Worm (Caenorhabditis elegans) whole organism, late embryonic: ENCODE data around the gene Y54G2A.72.

Experiments used
- K09A11.1 ChIP-seq: sonication (generic microtip); optimal IDR thresholded peaks from 2 replicates; lab custom pipeline; 2017; ENCODE audit warnings: antibody characterized with exemption, mild to moderate bottlenecking, missing genetic modification characterization, missing compliant biosample characterization; ENCODE audit not compliant: insufficient read depth
- ama-1 ChIP-seq: fragments of 150-350 bp; optimal IDR thresholded peaks from 2 replicates; lab custom pipeline; 2014
- ceh-34 ChIP-seq: sonication (generic microtip); optimal IDR thresholded peaks from 2 replicates; lab custom pipeline; 2016; ENCODE audit warnings: mild to moderate bottlenecking, missing genetic modification characterization, missing compliant biosample characterization
- elt-2 ChIP-seq: sonication (generic microtip); optimal IDR thresholded peaks from 2 replicates; lab custom pipeline; 2016; ENCODE audit warnings: missing genetic modification reagents, missing genetic modification characterization, missing compliant biosample characterization
- ets-4 ChIP-seq: sonication (generic microtip); optimal IDR thresholded peaks from 2 replicates; lab custom pipeline; 2016; ENCODE audit warnings: missing genetic modification characterization, missing compliant biosample characterization
- fkh-10 ChIP-seq: fragments of 150-350 bp; optimal IDR thresholded peaks from 2 replicates; lab custom pipeline; 2014; ENCODE audit warnings: missing biosample characterization, missing genetic modification reagents, missing genetic modification characterization
- rnt-1 ChIP-seq: sonication (generic microtip); optimal IDR thresholded peaks from 2 replicates; lab custom pipeline; 2016; ENCODE audit warnings: missing genetic modification characterization, missing compliant biosample characterization
- sdc-2 ChIP-seq: sonication (generic microtip); optimal IDR thresholded peaks from 2 replicates; lab custom pipeline; 2016; ENCODE audit warnings: missing genotype, missing genetic modification characterization, missing compliant biosample characterization
- unc-86 ChIP-seq: sonication (generic microtip); optimal IDR thresholded peaks from 2 replicates; lab custom pipeline; 2016; ENCODE audit warnings: missing genetic modification characterization, missing compliant biosample characterization

DNA sequence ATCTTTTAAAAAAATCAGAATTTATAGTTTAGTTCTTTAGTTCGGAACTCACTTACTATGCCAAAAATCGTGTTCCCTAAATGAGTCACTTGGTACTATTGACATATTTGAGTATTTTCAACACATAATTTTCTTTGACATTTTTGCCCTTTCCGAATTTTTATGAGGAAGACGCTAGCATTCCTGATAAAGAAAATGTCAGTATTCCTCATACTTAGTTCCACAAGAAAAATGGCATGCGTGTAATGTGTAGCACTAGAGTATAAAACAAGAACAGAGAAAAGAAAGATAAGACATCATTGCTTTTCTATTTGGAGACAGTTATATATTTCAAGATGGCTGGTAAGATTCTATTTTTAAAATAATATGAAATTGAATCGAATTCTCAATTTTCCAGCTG lies 48.0 kb upstream of the Y54G2A.72 start, which contains the start of gene Y94H6A.2:
- no peak for TF ChIP-seq elt-2 (tag; lab: Kevin White, UChicago)
- TF ChIP-seq ets-4: no peak
- TF ChIP-seq sdc-2 (tag; lab: Kevin White, UChicago): no peak
- TF ChIP-seq rnt-1: no peak
- no peak for TF ChIP-seq ceh-34 (tag; lab: Kevin White, UChicago)
- TF ChIP-seq fkh-10 (GFP tag; lab: Kevin White, UChicago): no peak
- TF ChIP-seq ama-1 (lab: Kevin White, UChicago): no peak
- TF ChIP-seq K09A11.1 (tag; lab: Kevin White, UChicago): no peak
- TF ChIP-seq unc-86: no peak
